Worm (Caenorhabditis elegans): Measurements from ENCODE around the gene F52E1.3.

The F52E1.3 gene

DNA sequence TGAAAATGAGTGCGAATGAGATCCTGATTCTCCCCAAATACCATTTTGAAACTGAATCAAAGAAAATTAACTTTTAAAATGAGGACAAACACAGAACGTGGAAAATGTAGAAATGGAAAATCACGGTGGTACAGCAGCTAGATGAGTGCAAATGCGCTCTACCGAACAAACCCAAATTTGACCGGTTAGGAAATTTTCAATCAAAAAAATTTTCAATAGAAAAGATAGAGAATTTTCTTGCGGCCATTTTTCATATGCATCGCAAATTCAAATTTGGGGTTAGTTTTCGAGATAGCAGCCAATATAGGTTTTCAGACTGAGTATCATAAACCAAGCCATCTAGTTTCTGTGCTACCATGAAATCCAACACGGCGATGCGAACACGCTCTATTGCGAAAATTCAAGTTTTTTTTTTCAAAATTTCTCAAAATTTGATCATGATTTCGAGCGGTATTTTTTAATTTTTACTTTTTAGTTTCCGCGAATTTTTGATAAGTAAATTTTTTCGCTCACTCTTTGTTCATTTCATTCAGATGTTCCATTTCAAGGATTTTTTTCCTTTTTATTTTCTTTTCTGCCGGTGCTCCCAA, 18.9 kb downstream of the F52E1.3 start, which contains the start of gene vha-18 (continued):
- TF ChIP-seq snpc-4 (GFP tag; optimal IDR thresholded peaks at IDR 0.05) (no peak), snpc-4 (tag; optimal IDR thresholded peaks at IDR 0.05) (peak in 3 of 4 experiments; percentile 27 to 71 (median 55)), efl-1 (GFP tag; optimal IDR thresholded peaks at IDR 0.05) (peak; percentile 90), tlf-1 (GFP tag; optimal IDR thresholded peaks at IDR 0.05) (peak; percentile 90), lin-26 (GFP tag; IDR thresholded peaks at IDR 0.05) (no peak), dpl-1 (GFP tag; optimal IDR thresholded peaks at IDR 0.05) (peak; percentile 72), unc-130 (GFP tag; optimal IDR thresholded peaks at IDR 0.05) (peak; percentile 91), ceh-27 (GFP tag; optimal IDR thresholded peaks at IDR 0.05) (no peak), nhr-27 (tag; optimal IDR thresholded peaks at IDR 0.05) (no peak), mcd-1 (GFP tag; IDR thresholded peaks at IDR 0.05) (peak; percentile 94), madf-3 (GFP tag; IDR thresholded peaks at IDR 0.05) (peak; percentile 89), hmg-1.2 (GFP tag; IDR thresholded peaks at IDR 0.05) (peak; percentile 95), lsl-1 (GFP tag; optimal IDR thresholded peaks at IDR 0.05) (peak; percentile 93), hrde-1 (tag; optimal IDR thresholded peaks at IDR 0.05; ENCODE audit: borderline replicate concordance) (peak; percentile 49), aptf-2 (GFP tag; conservative IDR thresholded peaks at IDR 0.05) (0 out of 2 replicates have a peak, but pooled peaks have one; percentile 45), ceh-91 (GFP tag; IDR thresholded peaks at IDR 0.05) (peak; percentile 99), ztf-26 (tag; optimal IDR thresholded peaks at IDR 0.05) (no peak), F22D6.2 (tag; optimal IDR thresholded peaks at IDR 0.05) (no peak), him-1 (tag; optimal IDR thresholded peaks at IDR 0.05) (peak; percentile 58), snpc-1.1 (tag; optimal IDR thresholded peaks at IDR 0.05; ENCODE audit: insufficient read depth) (peak; percentile 55), F57A8.1 (GFP tag; optimal IDR thresholded peaks at IDR 0.05) (no peak), gei-17 (GFP tag; optimal IDR thresholded peaks at IDR 0.05) (no peak), ccch-3 (GFP tag; optimal IDR thresholded peaks at IDR 0.05) (no peak), B0019.2 (GFP tag; conservative IDR thresholded peaks at IDR 0.05) (peak; percentile 90), lir-1 (GFP tag; conservative IDR thresholded peaks at IDR 0.05) (peak; percentile 58; the same call in 1 of the 2 replicates), madf-6 (GFP tag; IDR thresholded peaks at IDR 0.05) (peak; percentile 98), rcor-1 (GFP tag; IDR thresholded peaks at IDR 0.05) (peak; percentile 91), sea-2 (GFP tag; IDR thresholded peaks at IDR 0.05) (no peak), lin-54 (GFP tag; optimal IDR thresholded peaks at IDR 0.05) (peak; percentile 90), F49E8.2 (tag; optimal IDR thresholded peaks at IDR 0.05; ENCODE audit: insufficient read depth) (peak; percentile 74), Y95B8A.8 (GFP tag; IDR thresholded peaks at IDR 0.05) (peak; percentile 86; the same call in 1 of the 2 replicates), hsf-1 (GFP tag; IDR thresholded peaks at IDR 0.05) (peak; percentile 89), attf-3 (GFP tag; conservative IDR thresholded peaks at IDR 0.05) (peak; percentile 79), Y79H2A.3 (GFP tag; conservative IDR thresholded peaks at IDR 0.05) (peak; percentile 76; the same call in 1 of the 2 replicates), snpc-1.3 (tag; optimal IDR thresholded peaks at IDR 0.05; ENCODE audit: insufficient read depth) (peak; percentile 73), F33H1.4 (GFP tag; IDR thresholded peaks at IDR 0.05) (peak; percentile 86), dox-1 (GFP tag; IDR thresholded peaks at IDR 0.05) (peak; percentile 92)
